Worm (Caenorhabditis elegans): ENCODE data around the gene W04E12.4.

W04E12.4 gene

ce11 chrV:19745852-19746251 is 2.4 kb downstream of the W04E12.4 start, which contains the start of gene W04E12.5:
TSS of gene W04E12.5 (plus strand) at chrV:19746152.
- TF ChIP-seq bed-3 (GFP tag; optimal IDR thresholded peaks at IDR 0.05) (no peak), nhr-2 (tag; optimal IDR thresholded peaks at IDR 0.05) (no peak), pha-4 (tag; optimal IDR thresholded peaks at IDR 0.05) (no peak)

- no peak for TF ChIP-seq ceh-39 (tag; optimal IDR thresholded peaks at IDR 0.05)
- TF ChIP-seq lin-32 (GFP tag; optimal IDR thresholded peaks at IDR 0.05), result no peak
- TF ChIP-seq blmp-1 (tag; optimal IDR thresholded peaks at IDR 0.05), result no peak
- no peak for TF ChIP-seq snpc-4 (tag; optimal IDR thresholded peaks at IDR 0.05)
Measured at ce11 chrV:19747144-19747543, 3.7 kb downstream of the W04E12.4 start.

- TF ChIP-seq ceh-43 (GFP tag; optimal IDR thresholded peaks at IDR 0.05) (no peak), sem-2 (GFP tag; optimal IDR thresholded peaks at IDR 0.05) (no peak), ceh-83 (GFP tag; optimal IDR thresholded peaks at IDR 0.05) (no peak), ces-1 (GFP tag; optimal IDR thresholded peaks at IDR 0.05) (no peak), cnd-1 (tag; optimal IDR thresholded peaks at IDR 0.05) (no peak), sptf-1 (tag; optimal IDR thresholded peaks at IDR 0.05) (no peak), pha-4 (tag; optimal IDR thresholded peaks at IDR 0.05) (no peak), lsy-2 (tag; optimal IDR thresholded peaks at IDR 0.05) (no peak), zip-8 (tag; optimal IDR thresholded peaks at IDR 0.05) (no peak), tbx-8 (GFP tag; optimal IDR thresholded peaks at IDR 0.05) (no peak), ceh-39 (tag; optimal IDR thresholded peaks at IDR 0.05) (no peak), ham-2 (GFP tag; optimal IDR thresholded peaks at IDR 0.05) (no peak), unc-120 (tag; optimal IDR thresholded peaks at IDR 0.05; ENCODE audit: poor library complexity, severe bottlenecking) (no peak)
Measured at ce11 chrV:19751124-19751523, 7.7 kb downstream of the W04E12.4 start, which contains the start of gene clec-49. TSS of gene clec-49 (minus strand) at chrV:19751226.

ce11 chrV:19752879-19753278 is 9.5 kb downstream of the W04E12.4 start:
- TF ChIP-seq nhr-12 (tag; optimal IDR thresholded peaks at IDR 0.05) (no peak), bed-3 (GFP tag; optimal IDR thresholded peaks at IDR 0.05) (no peak)

ce11 chrV:19754331-19754730 is 10.9 kb downstream of the W04E12.4 start:
- TF ChIP-seq unc-120 (tag; optimal IDR thresholded peaks at IDR 0.05; ENCODE audit: poor library complexity, severe bottlenecking), result no peak

- no peak for TF ChIP-seq pha-4 (tag; optimal IDR thresholded peaks at IDR 0.05)
- TF ChIP-seq drap-1 (GFP tag; optimal IDR thresholded peaks at IDR 0.05), result no peak
- TF ChIP-seq elt-3 (tag; optimal IDR thresholded peaks at IDR 0.05), result no peak
- TF ChIP-seq unc-120 (tag; optimal IDR thresholded peaks at IDR 0.05; ENCODE audit: poor library complexity, severe bottlenecking), result no peak
- TF ChIP-seq tbx-8 (GFP tag; optimal IDR thresholded peaks at IDR 0.05), result no peak
- no peak for TF ChIP-seq sem-2 (GFP tag; optimal IDR thresholded peaks at IDR 0.05)
- no peak for TF ChIP-seq mab-5 (tag; optimal IDR thresholded peaks at IDR 0.05)
- TF ChIP-seq mep-1 (tag; optimal IDR thresholded peaks at IDR 0.05), result no peak
- TF ChIP-seq lin-32 (GFP tag; optimal IDR thresholded peaks at IDR 0.05), result no peak
- no peak for TF ChIP-seq nhr-76 (tag; optimal IDR thresholded peaks at IDR 0.05)
- no peak for TF ChIP-seq lsy-2 (tag; optimal IDR thresholded peaks at IDR 0.05)
Measured at ce11 chrV:19755260-19755659, 11.9 kb downstream of the W04E12.4 start, which contains the start of gene clec-50. TSS of gene clec-50 (minus strand) at chrV:19755368.

DNA sequence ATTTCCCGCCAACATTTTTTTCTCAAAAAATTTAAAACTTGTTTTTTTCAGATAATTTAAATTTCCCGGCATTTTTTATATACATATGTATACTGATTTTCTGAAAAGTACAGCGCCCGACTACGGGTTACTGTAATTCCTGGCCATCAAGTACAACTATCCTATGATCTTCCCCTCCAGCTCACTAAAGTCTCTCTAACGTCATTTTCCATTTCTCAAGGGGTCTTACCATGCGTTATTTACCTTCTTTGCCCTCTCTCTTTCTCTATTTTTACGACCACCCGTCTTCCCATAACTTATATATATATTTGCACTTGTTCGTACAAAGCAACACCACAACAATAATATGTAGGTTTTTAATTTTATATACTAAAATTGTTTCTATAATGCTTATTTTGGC is 12.8 kb downstream of the W04E12.4 start, which contains the start of gene W04E12.9:
Gene W04E12.9 (plus strand): TSS at position 301 of the 400 bp plus-strand sequence.
- TF ChIP-seq unc-62 (GFP tag; optimal IDR thresholded peaks at IDR 0.05) (no peak), unc-120 (tag; optimal IDR thresholded peaks at IDR 0.05; ENCODE audit: poor library complexity, severe bottlenecking) (no peak)

ce11 chrV:19759282-19759681 is 15.9 kb downstream of the W04E12.4 start:
- TF ChIP-seq hlh-1 (tag; optimal IDR thresholded peaks at IDR 0.05) (no peak), snpc-4 (tag; optimal IDR thresholded peaks at IDR 0.05) (no peak), mls-2 (tag; optimal IDR thresholded peaks at IDR 0.05) (no peak), lsy-2 (tag; optimal IDR thresholded peaks at IDR 0.05) (no peak), sptf-1 (tag; optimal IDR thresholded peaks at IDR 0.05) (no peak), tbx-8 (GFP tag; optimal IDR thresholded peaks at IDR 0.05) (no peak), nhr-76 (tag; optimal IDR thresholded peaks at IDR 0.05) (no peak), flh-1 (GFP tag; optimal IDR thresholded peaks at IDR 0.05) (no peak), ces-1 (GFP tag; optimal IDR thresholded peaks at IDR 0.05) (no peak), ceh-43 (GFP tag; optimal IDR thresholded peaks at IDR 0.05) (no peak), M03D4.4 (tag; optimal IDR thresholded peaks at IDR 0.05) (no peak), nhr-12 (tag; optimal IDR thresholded peaks at IDR 0.05) (no peak), bed-3 (GFP tag; optimal IDR thresholded peaks at IDR 0.05) (no peak), elt-3 (tag; optimal IDR thresholded peaks at IDR 0.05) (no peak), ham-2 (GFP tag; optimal IDR thresholded peaks at IDR 0.05) (no peak), lin-13 (tag; optimal IDR thresholded peaks at IDR 0.05) (no peak), unc-120 (tag; optimal IDR thresholded peaks at IDR 0.05; ENCODE audit: poor library complexity, severe bottlenecking) (no peak)
